Fruit fly (Drosophila melanogaster) whole organism, prepupa: ENCODE results near the gene ND-15.

ENCODE experiments used
- Blimp-1 ChIP-seq: fragments of 200-800 bp; sonication (Bioruptor generic); optimal IDR thresholded peaks from 3 replicates; lab custom pipeline; 2017; ENCODE audit warnings: missing biosample characterization, missing genetic modification characterization, mild to moderate bottlenecking, moderate library complexity, missing genetic modification reagents
- CG10631 ChIP-seq: fragments of 200-800 bp; sonication (Bioruptor generic); optimal IDR thresholded peaks from 2 replicates; lab custom pipeline; 2016; ENCODE audit warnings: missing biosample characterization, missing genetic modification characterization
- CG11294 ChIP-seq: fragments of 200-800 bp; sonication (Bioruptor generic); IDR thresholded peaks from 2 replicates; pipeline ENCODE4 v1.3.6; 2022; ENCODE audit warnings: missing biosample characterization, missing genetic modification characterization
- CG11762 ChIP-seq: fragments of 200-800 bp; sonication (Bioruptor generic); optimal IDR thresholded peaks from 3 replicates; lab custom pipeline; 2016; ENCODE audit warnings: missing biosample characterization, missing genetic modification characterization; ENCODE audit not compliant: insufficient read depth
- CG11902 ChIP-seq: fragments of 200-800 bp; sonication (Bioruptor generic); optimal IDR thresholded peaks from 3 replicates; lab custom pipeline; 2016; ENCODE audit warnings: missing biosample characterization, missing genetic modification characterization
- CG15336 ChIP-seq: fragments of 200-800 bp; sonication (Bioruptor generic); IDR thresholded peaks from 2 replicates; pipeline ENCODE4 v1.3.6; 2022; ENCODE audit warnings: missing biosample characterization, missing genetic modification characterization
- CG16779 ChIP-seq: fragments of 200-800 bp; sonication (Bioruptor generic); optimal IDR thresholded peaks from 3 replicates; lab custom pipeline; 2017; ENCODE audit warnings: missing biosample characterization, mild to moderate bottlenecking, missing genetic modification characterization
- CG31627 ChIP-seq: fragments of 200-800 bp; sonication (Bioruptor generic); optimal IDR thresholded peaks from 3 replicates; lab custom pipeline; 2016; ENCODE audit warnings: missing biosample characterization, missing genetic modification characterization
- CG32006 ChIP-seq: fragments of 200-800 bp; sonication (Bioruptor generic); optimal IDR thresholded peaks from 3 replicates; lab custom pipeline; 2017; ENCODE audit warnings: missing biosample characterization, mild to moderate bottlenecking, missing genetic modification characterization
- CG3919 ChIP-seq: fragments of 200-800 bp; sonication (Bioruptor generic); optimal IDR thresholded peaks from 3 replicates; lab custom pipeline; 2016; ENCODE audit warnings: missing biosample characterization, missing genetic modification characterization
- CG4318 ChIP-seq: fragments of 200-800 bp; sonication (Bioruptor generic); optimal IDR thresholded peaks from 3 replicates; lab custom pipeline; 2017; ENCODE audit warnings: missing biosample characterization, mild to moderate bottlenecking, missing genetic modification characterization
- CG6163 ChIP-seq: fragments of 200-800 bp; sonication (Bioruptor generic); IDR thresholded peaks from 3 replicates; pipeline ENCODE4 v1.3.6; 2022; ENCODE audit warnings: missing biosample characterization, missing genetic modification characterization
- CG6792 ChIP-seq: fragments of 200-800 bp; sonication (Bioruptor generic); optimal IDR thresholded peaks from 3 replicates; lab custom pipeline; 2016; ENCODE audit warnings: missing biosample characterization, missing genetic modification characterization
- CG7368 ChIP-seq: fragments of 200-800 bp; sonication (Bioruptor generic); optimal IDR thresholded peaks from 3 replicates; lab custom pipeline; 2016; ENCODE audit warnings: missing biosample characterization, missing genetic modification characterization
- CG8119 ChIP-seq: fragments of 200-800 bp; sonication (Bioruptor generic); IDR thresholded peaks from 3 replicates; pipeline ENCODE4 v1.3.6; 2022; ENCODE audit warnings: missing biosample characterization, missing genetic modification characterization
- Eip78C ChIP-seq: fragments of 200-800 bp; sonication (Bioruptor generic); peaks from one replicate; lab custom pipeline; 2016; ENCODE audit warnings: missing biosample characterization, missing genetic modification characterization
- Eip93F ChIP-seq: fragments of 200-800 bp; sonication (Bioruptor generic); optimal IDR thresholded peaks from 2 replicates; lab custom pipeline; 2016; ENCODE audit warnings: missing biosample characterization, mild to moderate bottlenecking, missing genetic modification characterization
- Ets21C ChIP-seq: fragments of 200-800 bp; sonication (Bioruptor generic); optimal IDR thresholded peaks from 3 replicates; lab custom pipeline; 2016; ENCODE audit warnings: missing biosample characterization, missing genetic modification characterization
- Gug ChIP-seq: fragments of 200-800 bp; sonication (Bioruptor generic); IDR thresholded peaks from 2 replicates; pipeline ENCODE4 v1.3.6; 2022; ENCODE audit warnings: missing biosample characterization, missing genetic modification characterization
- Hr38 ChIP-seq: sonication (Bioruptor generic); optimal IDR thresholded peaks from 2 replicates; lab custom pipeline; 2016; ENCODE audit warnings: missing biosample characterization, missing genetic modification characterization
- Lpt ChIP-seq: fragments of 200-800 bp; sonication (Bioruptor generic); optimal IDR thresholded peaks from 3 replicates; lab custom pipeline; 2016; ENCODE audit warnings: missing biosample characterization, missing genetic modification characterization
- OdsH ChIP-seq: fragments of 200-800 bp; sonication (Bioruptor generic); optimal IDR thresholded peaks from 3 replicates; lab custom pipeline; 2016; ENCODE audit warnings: missing biosample characterization, missing genetic modification characterization
- Smox ChIP-seq: fragments of 200-800 bp; sonication (Bioruptor generic); optimal IDR thresholded peaks from 3 replicates; lab custom pipeline; 2016; ENCODE audit warnings: missing biosample characterization, missing genetic modification characterization
- Sox102F ChIP-seq: fragments of 200-800 bp; sonication (Bioruptor generic); optimal IDR thresholded peaks from 2 replicates; lab custom pipeline; 2016; ENCODE audit warnings: missing biosample characterization, mild to moderate bottlenecking, missing genetic modification characterization
- Sox15 ChIP-seq: fragments of 200-800 bp; sonication (Bioruptor generic); optimal IDR thresholded peaks from 3 replicates; lab custom pipeline; 2016; ENCODE audit warnings: missing biosample characterization, missing genetic modification characterization
- achi ChIP-seq: fragments of 200-800 bp; sonication (Bioruptor generic); optimal IDR thresholded peaks from 3 replicates; lab custom pipeline; 2016; ENCODE audit warnings: missing biosample characterization, missing genetic modification characterization
- acj6 ChIP-seq: fragments of 200-800 bp; sonication (Bioruptor generic); optimal IDR thresholded peaks from 3 replicates; lab custom pipeline; 2016; ENCODE audit warnings: missing biosample characterization, missing genetic modification characterization
- cyc ChIP-seq: fragments of 200-800 bp; sonication (Bioruptor generic); optimal IDR thresholded peaks from 3 replicates; lab custom pipeline; 2016; ENCODE audit warnings: missing biosample characterization, missing genetic modification characterization
- dac ChIP-seq: fragments of 200-800 bp; sonication (Bioruptor generic); optimal IDR thresholded peaks from 2 replicates; lab custom pipeline; 2017; ENCODE audit warnings: missing biosample characterization, mild to moderate bottlenecking, missing genetic modification characterization
- dsx ChIP-seq: fragments of 200-800 bp; optimal IDR thresholded peaks from 3 replicates; lab custom pipeline; 2019; ENCODE audit warnings: missing biosample characterization, mild to moderate bottlenecking, missing genetic modification characterization, moderate library complexity; ENCODE audit not compliant: poor library complexity, severe bottlenecking
- eg ChIP-seq: fragments of 200-800 bp; sonication (Bioruptor generic); IDR thresholded peaks from 3 replicates; pipeline ENCODE4 v1.3.6; 2022; ENCODE audit warnings: missing biosample characterization, missing genetic modification characterization
- esn ChIP-seq: fragments of 200-800 bp; sonication (Bioruptor generic); optimal IDR thresholded peaks from 2 replicates; lab custom pipeline; 2016; ENCODE audit warnings: missing biosample characterization, mild to moderate bottlenecking, missing genetic modification characterization, moderate library complexity
- fkh ChIP-seq: fragments of 200-800 bp; sonication (Bioruptor generic); optimal IDR thresholded peaks from 3 replicates; lab custom pipeline; 2017; ENCODE audit warnings: missing biosample characterization, mild to moderate bottlenecking, missing genetic modification characterization, moderate library complexity
- net ChIP-seq: fragments of 200-800 bp; sonication (Bioruptor generic); optimal IDR thresholded peaks from 3 replicates; lab custom pipeline; 2016; ENCODE audit warnings: missing biosample characterization, missing genetic modification characterization
- pdm3 ChIP-seq: fragments of 200-800 bp; sonication (Bioruptor generic); optimal IDR thresholded peaks from 3 replicates; lab custom pipeline; 2016; ENCODE audit warnings: missing biosample characterization, missing genetic modification characterization
- salr ChIP-seq, 2 experiments: fragments of 200-800 bp; sonication (Bioruptor generic); optimal IDR thresholded peaks; 3 replicates each; lab custom pipeline; 2016 to 2018; ENCODE audit warnings: missing biosample characterization in 2 of 2, missing genetic modification characterization in 2 of 2, mild to moderate bottlenecking in 1 of 2
- ss ChIP-seq, 2 experiments: fragments of 200-800 bp; sonication (Bioruptor generic); optimal IDR thresholded peaks; 2 replicates in 1 of 2; 3 replicates in 1 of 2; lab custom pipeline; 2017 to 2018; ENCODE audit warnings: mild to moderate bottlenecking in 2 of 2, missing biosample characterization in 2 of 2, missing genetic modification characterization in 2 of 2, moderate library complexity in 1 of 2
- svp ChIP-seq: fragments of 200-800 bp; sonication (Bioruptor generic); peaks from one replicate; lab custom pipeline; 2016; ENCODE audit warnings: missing biosample characterization, missing genetic modification characterization
- topi ChIP-seq: fragments of 200-800 bp; sonication (Bioruptor generic); optimal IDR thresholded peaks from 3 replicates; lab custom pipeline; 2016; ENCODE audit warnings: missing biosample characterization, missing genetic modification characterization

Gene ND-15

DNA sequence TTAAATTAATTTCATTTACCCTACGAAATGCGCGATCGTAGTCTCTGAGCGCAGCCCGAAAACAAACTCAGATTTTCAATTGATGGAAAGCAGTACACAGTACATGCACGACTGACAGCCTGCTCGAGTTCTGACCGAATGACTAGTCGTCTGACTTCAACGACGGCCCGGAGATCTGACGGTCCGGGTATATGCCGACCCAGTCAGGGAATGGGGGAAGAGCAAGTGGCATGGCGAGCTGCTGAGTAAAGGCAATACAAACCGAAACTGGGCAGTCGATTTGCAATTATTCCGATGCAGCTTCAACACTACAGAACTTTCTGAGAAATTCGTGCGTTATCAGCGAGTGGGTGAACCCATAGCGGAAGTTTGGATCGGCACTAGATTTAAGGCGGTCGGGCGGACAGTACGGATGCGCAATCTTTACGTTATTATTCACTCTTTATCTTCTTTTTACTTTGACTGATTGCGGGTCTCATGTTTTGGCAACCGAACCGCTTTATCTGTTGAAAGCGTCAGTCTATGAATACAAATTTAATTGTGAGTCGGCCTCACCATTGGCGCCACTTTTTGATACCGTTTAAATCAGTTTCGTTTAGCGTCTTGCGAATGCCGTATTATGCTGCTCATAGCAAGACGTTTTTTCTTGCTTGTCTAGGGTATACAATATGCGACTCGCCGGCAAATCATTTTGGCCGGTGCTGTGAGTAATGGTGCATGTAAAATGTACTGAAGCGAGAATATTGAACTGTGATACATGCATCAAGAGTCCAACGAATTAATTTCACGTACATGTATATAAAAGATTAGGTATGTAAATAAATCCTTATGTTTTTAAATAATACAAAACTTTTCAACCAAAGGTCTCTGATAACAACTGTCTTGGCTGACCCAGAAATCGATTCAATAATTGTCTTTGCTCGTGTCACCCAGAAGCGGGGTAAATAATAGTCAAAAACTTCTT, 6.2 kb downstream of the ND-15 start (continued):
- TF ChIP-seq CG8119, result no peak
- no peak for TF ChIP-seq Blimp-1 (GFP tag; lab: Kevin White, UChicago)
- TF ChIP-seq acj6 (GFP tag; lab: Kevin White, UChicago), result no peak
- TF ChIP-seq Hr38, result no peak
- TF ChIP-seq net (GFP tag; lab: Kevin White, UChicago), result no peak
- TF ChIP-seq CG7368 (GFP tag; lab: Kevin White, UChicago), result peak; percentile 27
- TF ChIP-seq pdm3 (GFP tag; lab: Kevin White, UChicago), result no peak
- TF ChIP-seq eg (GFP tag; lab: Robert Waterston, UW), result no peak
- peak; percentile 51 for TF ChIP-seq esn
- TF ChIP-seq CG31627, result peak; percentile 6
- peak; percentile 62 for TF ChIP-seq CG4318 (GFP tag; lab: Kevin White, UChicago)
- peak; percentile 6 for TF ChIP-seq Ets21C
- TF ChIP-seq achi, result peak; percentile 20
- no peak for TF ChIP-seq Smox (GFP tag; lab: Kevin White, UChicago)
- peak; percentile 32 for TF ChIP-seq topi
- no peak for TF ChIP-seq CG3919 (GFP tag; lab: Kevin White, UChicago)

DNA sequence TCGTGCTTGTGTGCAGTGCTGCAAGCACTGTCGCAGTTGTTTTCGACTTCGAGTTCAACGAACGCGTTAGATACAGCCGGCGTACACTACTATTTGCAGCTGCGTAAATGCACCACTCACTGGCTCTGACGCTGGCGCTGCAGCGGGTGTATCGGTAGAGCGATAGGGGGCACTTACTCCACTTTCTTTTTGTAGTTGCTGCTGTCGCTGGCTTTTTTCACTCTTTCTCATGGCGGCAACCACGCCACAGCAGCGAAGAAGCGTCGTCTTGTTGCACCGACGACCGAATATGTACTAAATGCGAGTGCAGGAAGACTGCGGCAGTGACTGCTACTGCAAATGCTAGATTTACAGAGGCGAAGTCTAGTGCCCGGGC, 6.9 kb downstream of the ND-15 start, which contains the start of gene CG4822:
Gene CG4822 (minus strand): TSS at position 299 of the 376 bp plus-strand sequence.
- peak; percentile 30 for TF ChIP-seq fkh (GFP tag; lab: Kevin White, UChicago)
- peak; percentile 58; the same call in 2 of the 3 replicates for TF ChIP-seq CG6163 (GFP tag; lab: Robert Waterston, UW)
- peak; percentile 52; the same call in 1 of the 2 replicates for TF ChIP-seq CG15336 (GFP tag; lab: Robert Waterston, UW)
- TF ChIP-seq ss (GFP tag; optimal IDR thresholded peaks at IDR 0.05; lab: Kevin White, UChicago), result peak; percentile 10 to 23
- TF ChIP-seq CG11902 (GFP tag; lab: Kevin White, UChicago), result no peak
- no peak for TF ChIP-seq salr (GFP tag; optimal IDR thresholded peaks at IDR 0.05; lab: Kevin White, UChicago)
- TF ChIP-seq Lpt (GFP tag; lab: Kevin White, UChicago), result peak; percentile 80
- no peak for TF ChIP-seq Gug (GFP tag; lab: Robert Waterston, UW)
- TF ChIP-seq CG16779 (tag; lab: Kevin White, UChicago), result peak; percentile 44
- no peak for TF ChIP-seq Eip93F (GFP tag; lab: Kevin White, UChicago)
- TF ChIP-seq CG3919 (GFP tag; lab: Kevin White, UChicago), result no peak
- TF ChIP-seq esn, result no peak
- no peak for TF ChIP-seq acj6 (GFP tag; lab: Kevin White, UChicago)
- peak; percentile 61; the same call in 2 of the 3 replicates for TF ChIP-seq CG8119
- TF ChIP-seq, all 60 proteins: peak for 7

DNA sequence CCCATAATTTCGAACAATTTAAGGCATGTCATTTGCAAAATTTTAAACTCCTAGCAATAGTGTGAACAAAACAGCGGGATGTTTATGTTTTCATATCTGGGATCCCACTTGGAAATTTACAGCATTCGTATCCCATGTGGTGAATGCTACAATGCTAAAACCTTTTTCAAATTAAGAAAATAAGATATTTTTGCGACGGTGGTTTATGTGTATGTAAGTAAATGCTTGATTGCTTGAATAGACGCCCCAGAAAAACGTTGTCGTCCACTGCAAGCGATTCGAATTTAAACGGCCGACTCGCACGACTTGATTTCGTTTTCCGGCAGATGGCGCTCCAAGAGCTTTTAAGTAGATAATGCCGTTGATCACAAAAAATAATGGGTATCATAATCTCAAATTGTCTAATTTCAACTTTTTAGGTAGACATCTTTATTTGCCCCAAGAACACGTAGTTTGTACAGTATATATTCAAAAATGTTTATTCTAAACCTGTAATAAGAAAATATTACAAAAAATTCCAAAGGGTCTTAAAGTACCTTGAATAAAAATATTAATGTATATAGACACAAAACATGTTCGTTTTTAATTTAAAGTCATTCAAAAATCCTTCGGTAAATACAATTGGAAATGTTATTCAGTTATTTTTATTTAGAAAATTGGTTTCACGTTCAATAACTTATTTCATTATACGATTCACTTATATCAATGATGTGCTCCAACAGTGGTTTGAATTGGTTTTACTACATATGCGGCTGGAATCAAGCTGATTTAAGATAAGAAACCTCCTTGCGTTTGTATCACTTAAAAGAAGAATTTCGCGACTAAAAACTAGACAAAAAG, 7.9 kb downstream of the ND-15 start:
- TF ChIP-seq CG6792 (no peak), Eip78C (peak; percentile 68), Sox102F (GFP tag; lab: Kevin White, UChicago) (no peak), svp (GFP tag; lab: Kevin White, UChicago) (no peak)

DNA sequence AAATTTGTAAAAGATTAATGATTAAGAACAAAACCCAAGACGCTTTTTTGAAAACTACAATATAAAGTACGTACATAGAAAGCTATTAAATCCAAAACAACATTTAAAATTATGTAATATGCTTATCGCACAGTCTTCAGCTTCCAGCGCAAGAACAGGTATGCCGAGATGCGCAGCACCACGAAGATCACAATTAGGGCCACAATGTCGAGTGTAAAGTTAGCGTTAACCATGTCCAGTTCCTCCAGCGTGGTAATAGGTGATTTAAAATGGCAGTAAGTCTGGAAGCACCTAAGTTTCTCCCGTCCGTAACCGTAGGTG, 8.4 kb downstream of the ND-15 start:
- TF ChIP-seq CG11294 (GFP tag; lab: Robert Waterston, UW) (no peak), CG16779 (tag; lab: Kevin White, UChicago) (no peak), CG6792 (no peak), CG10631 (GFP tag; lab: Kevin White, UChicago) (no peak), Smox (GFP tag; lab: Kevin White, UChicago) (no peak), svp (GFP tag; lab: Kevin White, UChicago) (no peak), dsx (GFP tag; lab: Kevin White, UChicago) (no peak), Eip93F (GFP tag; lab: Kevin White, UChicago) (no peak), CG4318 (GFP tag; lab: Kevin White, UChicago) (no peak), dac (GFP tag; lab: Kevin White, UChicago) (no peak), cyc (GFP tag; lab: Kevin White, UChicago) (no peak), CG11762 (no peak), acj6 (GFP tag; lab: Kevin White, UChicago) (no peak), CG8119 (no peak), OdsH (GFP tag; lab: Kevin White, UChicago) (no peak), Sox15 (GFP tag; lab: Kevin White, UChicago) (no peak), CG32006 (GFP tag; lab: Kevin White, UChicago) (no peak)
- TF ChIP-seq, all 60 proteins: peak for 0
